Worm (Caenorhabditis elegans): ENCODE data around the gene T10D4.7.
"Not testable (repeated sequence)": the region's sequence is repeated elsewhere in the genome, so short reads cannot be mapped to it uniquely, and the experiment has no call there.

- TF ChIP-seq ztf-11 (tag; optimal IDR thresholded peaks at IDR 0.05); nhr-28 (tag; optimal IDR thresholded peaks at IDR 0.05); ham-2 (GFP tag; optimal IDR thresholded peaks at IDR 0.05); unc-39 (tag; optimal IDR thresholded peaks at IDR 0.05); ces-1 (GFP tag; optimal IDR thresholded peaks at IDR 0.05); bed-3 (GFP tag; optimal IDR thresholded peaks at IDR 0.05); snpc-4 (tag; optimal IDR thresholded peaks at IDR 0.05); ceh-83 (GFP tag; optimal IDR thresholded peaks at IDR 0.05); M03D4.4 (tag; optimal IDR thresholded peaks at IDR 0.05); sem-2 (GFP tag; optimal IDR thresholded peaks at IDR 0.05); lsy-2 (tag; optimal IDR thresholded peaks at IDR 0.05); mep-1 (tag; optimal IDR thresholded peaks at IDR 0.05): not testable (repeated sequence)
Observed at ce11 chrII:3126741-3127140, 9.2 kb downstream of the T10D4.7 start, which contains the start of gene ins-31.

All from whole organism, mixed stage, embryonic.